Worm (Caenorhabditis elegans) whole organism, mixed stage, embryonic: ENCODE measurements around the gene rrc-1.

Source experiments
- M03D4.4 ChIP-seq: sonication (generic microtip); optimal IDR thresholded peaks from 2 replicates; lab custom pipeline; 2017; ENCODE audit warnings: mild to moderate bottlenecking, missing genetic modification characterization, missing compliant biosample characterization
- blmp-1 ChIP-seq: fragments of 150-350 bp; optimal IDR thresholded peaks from 2 replicates; lab custom pipeline; 2014; ENCODE audit warnings: missing biosample characterization, missing genetic modification characterization
- ces-1 ChIP-seq: fragments of 150-350 bp; optimal IDR thresholded peaks from 2 replicates; lab custom pipeline; 2014; ENCODE audit warnings: missing biosample characterization, missing genetic modification reagents, missing genetic modification characterization
- cnd-1 ChIP-seq: fragments of 200-800 bp; sonication (Bioruptor generic); optimal IDR thresholded peaks from 2 replicates; lab custom pipeline; 2018; ENCODE audit warnings: mild to moderate bottlenecking, missing genetic modification characterization, missing compliant biosample characterization
- elt-1 ChIP-seq: sonication (generic microtip); optimal IDR thresholded peaks from 2 replicates; lab custom pipeline; 2017; ENCODE audit warnings: missing genetic modification characterization, mild to moderate bottlenecking, missing compliant biosample characterization, antibody characterized with exemption, moderate library complexity, borderline replicate concordance; ENCODE audit not compliant: insufficient read depth
- elt-3 ChIP-seq: fragments of 150-350 bp; optimal IDR thresholded peaks from 2 replicates; lab custom pipeline; 2014; ENCODE audit warnings: missing biosample characterization, missing genetic modification characterization
- lin-13 ChIP-seq: fragments of 150-350 bp; optimal IDR thresholded peaks from 2 replicates; lab custom pipeline; 2014; ENCODE audit warnings: missing biosample characterization, missing genetic modification characterization
- lsy-2 ChIP-seq: fragments of 150-350 bp; optimal IDR thresholded peaks from 2 replicates; lab custom pipeline; 2014; ENCODE audit warnings: missing biosample characterization, missing genetic modification characterization
- mep-1 ChIP-seq: fragments of 150-350 bp; optimal IDR thresholded peaks from 2 replicates; lab custom pipeline; 2017; ENCODE audit warnings: missing biosample characterization, missing genetic modification reagents, missing genetic modification characterization, inconsistent platforms
- nhr-28 ChIP-seq: fragments of 150-350 bp; optimal IDR thresholded peaks from 2 replicates; lab custom pipeline; 2014; ENCODE audit warnings: missing biosample characterization, missing genetic modification characterization
- nhr-76 ChIP-seq: sonication (generic microtip); optimal IDR thresholded peaks from 2 replicates; lab custom pipeline; 2017; ENCODE audit warnings: missing biosample characterization, missing genetic modification characterization
- pha-4 ChIP-seq: fragments of 150-350 bp; optimal IDR thresholded peaks from 2 replicates; lab custom pipeline; 2018; ENCODE audit warnings: missing biosample characterization, missing genetic modification reagents, missing genetic modification characterization
- unc-39 ChIP-seq: fragments of 150-350 bp; optimal IDR thresholded peaks from 2 replicates; lab custom pipeline; 2014; ENCODE audit warnings: missing biosample characterization, missing genetic modification characterization
- unc-62 ChIP-seq: fragments of 150-350 bp; optimal IDR thresholded peaks from 2 replicates; lab custom pipeline; 2014; ENCODE audit warnings: missing biosample characterization, missing genetic modification reagents, missing genetic modification characterization

DNA sequence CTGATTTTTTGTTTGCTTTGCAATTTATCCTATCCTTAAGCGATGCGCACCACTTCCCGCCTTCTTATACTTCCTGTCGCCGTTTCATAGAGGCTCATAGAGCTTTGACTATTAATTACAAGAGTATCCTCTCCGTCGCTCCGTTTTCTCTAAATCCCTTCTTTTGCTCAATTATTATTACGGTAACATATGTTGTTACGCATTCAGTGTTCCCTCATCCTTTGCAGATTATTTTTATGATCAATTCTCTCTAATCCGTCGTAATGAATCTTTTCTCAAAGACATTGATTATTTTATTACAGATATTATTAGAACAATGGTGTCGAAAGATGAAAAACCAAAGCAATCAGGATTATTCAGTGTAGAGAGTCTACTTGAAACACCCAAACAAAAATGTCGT, 15.9 kb upstream of the rrc-1 start, which contains the start of gene vab-15:
- TF ChIP-seq pha-4 (tag; lab: Kevin White, UChicago) (no peak), unc-62 (GFP tag; lab: Kevin White, UChicago) (no peak), nhr-28 (tag; lab: Kevin White, UChicago) (no peak), blmp-1 (tag; lab: Kevin White, UChicago) (no peak), lsy-2 (tag; lab: Kevin White, UChicago) (no peak), elt-1 (no peak), ces-1 (no peak), mep-1 (no peak), unc-39 (no peak), cnd-1 (no peak), nhr-76 (tag; lab: Kevin White, UChicago) (no peak), lin-13 (tag; lab: Kevin White, UChicago) (no peak), elt-3 (tag; lab: Kevin White, UChicago) (no peak), M03D4.4 (tag; lab: Kevin White, UChicago) (no peak)
